Fruit fly (Drosophila melanogaster): ENCODE measurements around the gene Nup35.

DNA sequence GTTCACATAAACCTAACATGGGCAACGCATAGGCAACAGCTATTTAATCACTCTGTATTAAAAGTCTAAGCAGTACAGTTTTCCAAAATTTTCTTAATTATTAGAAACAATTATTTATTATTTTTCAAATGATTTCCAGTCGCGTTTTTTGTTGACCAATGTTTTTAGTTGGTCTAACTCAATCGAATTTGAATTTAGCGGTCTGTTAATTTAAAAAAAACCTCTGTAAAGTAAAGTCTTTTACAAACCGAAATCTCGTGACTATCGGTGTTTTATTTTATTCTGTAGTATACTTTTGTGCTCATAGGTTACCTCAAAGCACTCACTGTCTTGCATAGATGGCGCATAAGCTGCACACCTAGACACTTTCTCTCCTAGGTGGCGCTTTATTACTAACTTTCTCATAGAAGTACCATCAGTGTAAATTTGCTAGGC, 12.8 kb upstream of the Nup35 start:
- TF ChIP-seq h (optimal IDR thresholded peaks at IDR 0.05), result no peak
- TF ChIP-seq ttk (optimal IDR thresholded peaks at IDR 0.05), result no peak
- no peak for TF ChIP-seq Sin3A (optimal IDR thresholded peaks at IDR 0.05)
- TF ChIP-seq psq (optimal IDR thresholded peaks at IDR 0.05), result no peak
